Worm (Caenorhabditis elegans): ENCODE data around the gene sams-3.

DNA sequence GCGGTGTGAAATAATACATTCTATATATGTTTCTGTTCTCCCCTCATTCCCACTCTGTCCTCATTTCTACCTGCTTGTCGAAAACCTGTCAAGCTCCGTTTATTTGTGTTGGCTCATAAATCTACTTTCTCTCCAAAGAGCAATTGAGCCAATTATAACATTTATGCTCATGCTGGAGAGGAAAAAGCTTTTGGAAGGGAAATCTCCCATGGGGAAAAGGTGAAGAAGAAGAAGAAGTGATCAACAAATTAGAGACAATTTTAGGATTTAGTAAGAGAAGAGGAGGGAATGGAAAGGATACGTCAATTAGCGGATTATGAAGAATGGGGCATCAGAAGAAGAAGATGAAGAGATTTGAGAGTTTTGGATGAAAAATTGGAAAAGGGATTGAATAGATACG lies 38.7 kb upstream of the sams-3 start:
- TF ChIP-seq gmeb-2 (tag; optimal IDR thresholded peaks at IDR 0.05) = no peak
- no peak for TF ChIP-seq pha-4 (tag; optimal IDR thresholded peaks at IDR 0.05)
- no peak for TF ChIP-seq ama-1 (optimal IDR thresholded peaks at IDR 0.05)
- TF ChIP-seq nhr-11 (tag; optimal IDR thresholded peaks at IDR 0.05) = no peak
- TF ChIP-seq ceh-22 (tag; optimal IDR thresholded peaks at IDR 0.05) = no peak
- no peak for TF ChIP-seq ceh-48 (tag; optimal IDR thresholded peaks at IDR 0.05)
- no peak for TF ChIP-seq pha-2 (tag; optimal IDR thresholded peaks at IDR 0.05)
- TF ChIP-seq pag-3 (tag; optimal IDR thresholded peaks at IDR 0.05; ENCODE audit: borderline replicate concordance) = no peak
- no peak for TF ChIP-seq C08G9.2 (tag; optimal IDR thresholded peaks at IDR 0.05)
- no peak for TF ChIP-seq T23F11.4 (GFP tag; optimal IDR thresholded peaks at IDR 0.05)
